Worm (Caenorhabditis elegans) whole organism, young adult: Measurements from ENCODE around the gene glb-2.

ENCODE experiments used
- C17E4.6 ChIP-seq: fragments of 200-800 bp; sonication (Bioruptor generic); IDR thresholded peaks from 2 replicates; pipeline ENCODE4 v1.3.6; 2022; ENCODE audit warnings: missing genetic modification reagents, missing genetic modification characterization, missing compliant biosample characterization
- F37B4.10 ChIP-seq: fragments of 200-800 bp; sonication (Bioruptor generic); IDR thresholded peaks from 2 replicates; pipeline ENCODE4 v1.3.6; 2022; ENCODE audit warnings: missing genetic modification characterization, missing compliant biosample characterization
- F39B2.1 ChIP-seq: fragments of 200-800 bp; sonication (Bioruptor generic); IDR thresholded peaks from 2 replicates; pipeline ENCODE4 v1.3.6; 2022; ENCODE audit warnings: missing genetic modification reagents, missing genetic modification characterization, missing compliant biosample characterization
- F49E8.2 ChIP-seq: sonication (generic microtip); optimal IDR thresholded peaks from 3 replicates; lab custom pipeline; 2017; ENCODE audit warnings: missing genetic modification characterization, mild to moderate bottlenecking, missing compliant biosample characterization, antibody characterized with exemption, moderate library complexity; ENCODE audit not compliant: insufficient read depth
- F55B11.4 ChIP-seq: sonication (generic microtip); optimal IDR thresholded peaks from 2 replicates; lab custom pipeline; 2016; ENCODE audit warnings: missing compliant biosample characterization, missing genetic modification characterization, borderline replicate concordance; ENCODE audit not compliant: insufficient read depth
- F57A8.1 ChIP-seq: fragments of 200-800 bp; sonication (Bioruptor generic); optimal IDR thresholded peaks from 2 replicates; lab custom pipeline; 2018; ENCODE audit warnings: mild to moderate bottlenecking, missing genetic modification characterization, moderate library complexity, missing compliant biosample characterization
- Y53F4B.3 ChIP-seq: fragments of 200-800 bp; sonication (Bioruptor generic); IDR thresholded peaks from 2 replicates; pipeline ENCODE4 v1.3.6; 2022; ENCODE audit warnings: missing genetic modification reagents, missing genetic modification characterization, missing compliant biosample characterization
- ZK185.1 ChIP-seq: sonication (generic microtip); optimal IDR thresholded peaks from 2 replicates; lab custom pipeline; 2016; ENCODE audit warnings: mild to moderate bottlenecking, missing genetic modification characterization, missing compliant biosample characterization; ENCODE audit not compliant: poor library complexity, severe bottlenecking
- ama-1 ChIP-seq, 3 experiments: fragments of 150-350 bp in 1 of 3; sonication (generic microtip) in 2 of 3; optimal IDR thresholded peaks; 2 replicates each; lab custom pipeline; 2014 to 2018; ENCODE audit warnings: missing biosample characterization in 2 of 3, missing genetic modification characterization in 2 of 3, missing genetic modification reagents in 2 of 3
- ccch-3 ChIP-seq: fragments of 200-800 bp; sonication (Bioruptor generic); optimal IDR thresholded peaks from 2 replicates; lab custom pipeline; 2018; ENCODE audit warnings: mild to moderate bottlenecking, missing genetic modification characterization, missing compliant biosample characterization
- ceh-27 ChIP-seq: fragments of 200-800 bp; sonication (Bioruptor generic); optimal IDR thresholded peaks from 2 replicates; lab custom pipeline; 2018; ENCODE audit warnings: mild to moderate bottlenecking, missing genetic modification characterization, moderate library complexity, missing compliant biosample characterization
- ceh-58 ChIP-seq: fragments of 200-800 bp; sonication (Bioruptor generic); IDR thresholded peaks from 2 replicates; pipeline ENCODE4 v1.3.6; 2022; ENCODE audit warnings: missing genetic modification characterization, missing compliant biosample characterization
- die-1 ChIP-seq: sonication (generic microtip); optimal IDR thresholded peaks from 2 replicates; lab custom pipeline; 2016; ENCODE audit warnings: missing genotype, mild to moderate bottlenecking, missing genetic modification characterization, missing compliant biosample characterization
- dpff-1 ChIP-seq: sonication (generic microtip); optimal IDR thresholded peaks from 2 replicates; lab custom pipeline; 2017; ENCODE audit warnings: mild to moderate bottlenecking, missing genetic modification characterization, missing compliant biosample characterization
- egl-44 ChIP-seq: fragments of 200-800 bp; sonication (Bioruptor generic); IDR thresholded peaks from 2 replicates; pipeline ENCODE4 v1.3.6; 2022; ENCODE audit warnings: missing genetic modification reagents, missing genetic modification characterization, missing compliant biosample characterization
- gei-17 ChIP-seq: fragments of 200-800 bp; sonication (Bioruptor generic); optimal IDR thresholded peaks from 2 replicates; lab custom pipeline; 2018; ENCODE audit warnings: mild to moderate bottlenecking, missing genetic modification characterization, missing compliant biosample characterization
- hmg-1.2 ChIP-seq: fragments of 200-800 bp; sonication (Bioruptor generic); IDR thresholded peaks from 2 replicates; pipeline ENCODE4 v1.3.6; 2022; ENCODE audit warnings: missing genetic modification reagents, missing genetic modification characterization, missing compliant biosample characterization
- hmg-20 ChIP-seq: fragments of 200-800 bp; sonication (Bioruptor generic); IDR thresholded peaks from 2 replicates; pipeline ENCODE4 v1.3.6; 2022; ENCODE audit warnings: missing genetic modification reagents, missing genetic modification characterization, missing compliant biosample characterization
- lin-26 ChIP-seq: fragments of 200-800 bp; sonication (Bioruptor generic); IDR thresholded peaks from 2 replicates; pipeline ENCODE4 v1.3.6; 2022; ENCODE audit warnings: missing genetic modification reagents, missing genetic modification characterization, missing compliant biosample characterization
- lin-40 ChIP-seq: sonication (generic microtip); optimal IDR thresholded peaks from 2 replicates; lab custom pipeline; 2016; ENCODE audit warnings: missing genetic modification characterization, mild to moderate bottlenecking, missing compliant biosample characterization, missing genotype, missing genetic modification reagents
- lir-1 ChIP-seq: fragments of 200-800 bp; sonication (Bioruptor generic); conservative IDR thresholded peaks from 2 replicates; pipeline ENCODE4 v1.3.6; 2022; ENCODE audit warnings: missing genetic modification reagents, missing genetic modification characterization, missing compliant biosample characterization
- lsl-1 ChIP-seq: fragments of 200-800 bp; sonication (Bioruptor generic); optimal IDR thresholded peaks from 2 replicates; lab custom pipeline; 2018; ENCODE audit warnings: mild to moderate bottlenecking, missing genetic modification characterization, moderate library complexity, missing compliant biosample characterization
- madf-10 ChIP-seq: sonication (generic microtip); optimal IDR thresholded peaks from 2 replicates; lab custom pipeline; 2016; ENCODE audit warnings: mild to moderate bottlenecking, missing genetic modification characterization, missing compliant biosample characterization
- mel-28 ChIP-seq: sonication (generic microtip); optimal IDR thresholded peaks from 2 replicates; lab custom pipeline; 2016; ENCODE audit warnings: borderline replicate concordance, mild to moderate bottlenecking, missing genetic modification characterization, missing compliant biosample characterization
- mes-4 ChIP-seq: sonication (generic microtip); optimal IDR thresholded peaks from 2 replicates; lab custom pipeline; 2016; ENCODE audit warnings: missing genotype, missing genetic modification characterization, missing compliant biosample characterization
- nfyb-1 ChIP-seq: fragments of 200-800 bp; sonication (Bioruptor generic); IDR thresholded peaks from 2 replicates; pipeline ENCODE4 v1.3.6; 2022; ENCODE audit warnings: missing genetic modification reagents, missing genetic modification characterization, missing compliant biosample characterization
- nhr-179 ChIP-seq: sonication (generic microtip); optimal IDR thresholded peaks from 2 replicates; lab custom pipeline; 2016; ENCODE audit warnings: mild to moderate bottlenecking, missing genetic modification characterization, missing compliant biosample characterization
- nhr-80 ChIP-seq: sonication (generic microtip); optimal IDR thresholded peaks from 2 replicates; lab custom pipeline; 2016; ENCODE audit warnings: missing genetic modification characterization, missing compliant biosample characterization
- nhr-90 ChIP-seq: sonication (generic microtip); optimal IDR thresholded peaks from 2 replicates; lab custom pipeline; 2016; ENCODE audit warnings: missing genotype, mild to moderate bottlenecking, missing genetic modification characterization, missing compliant biosample characterization
- rcor-1 ChIP-seq: fragments of 200-800 bp; sonication (Bioruptor generic); IDR thresholded peaks from 2 replicates; pipeline ENCODE4 v1.3.6; 2022; ENCODE audit warnings: missing genetic modification reagents, missing genetic modification characterization, missing compliant biosample characterization
- snpc-1.1 ChIP-seq: sonication (generic microtip); optimal IDR thresholded peaks from 2 replicates; lab custom pipeline; 2017; ENCODE audit warnings: missing genetic modification characterization, mild to moderate bottlenecking, missing compliant biosample characterization, antibody characterized with exemption, moderate library complexity, missing genotype, missing genetic modification reagents; ENCODE audit not compliant: insufficient read depth
- snpc-1.3 ChIP-seq: sonication (generic microtip); optimal IDR thresholded peaks from 2 replicates; lab custom pipeline; 2017; ENCODE audit warnings: missing genetic modification characterization, mild to moderate bottlenecking, missing compliant biosample characterization, antibody characterized with exemption, moderate library complexity, missing genotype, missing genetic modification reagents; ENCODE audit not compliant: insufficient read depth
- snpc-3.4 ChIP-seq: sonication (generic microtip); optimal IDR thresholded peaks from 2 replicates; lab custom pipeline; 2017; ENCODE audit warnings: missing genetic modification characterization, mild to moderate bottlenecking, missing compliant biosample characterization, antibody characterized with exemption, moderate library complexity, missing genotype, missing genetic modification reagents
- snpc-4 ChIP-seq, 5 experiments: fragments of 150-350 bp in 1 of 5; sonication (generic microtip) in 4 of 5; optimal IDR thresholded peaks; 2 replicates each; lab custom pipeline; 2014 to 2018; ENCODE audit warnings: missing genetic modification characterization in 5 of 5, missing biosample characterization in 3 of 5, antibody characterized with exemption in 2 of 5, mild to moderate bottlenecking in 2 of 5, missing compliant biosample characterization in 2 of 5, missing genotype in 2 of 5, moderate library complexity in 2 of 5, missing genetic modification reagents in 1 of 5
- somi-1 ChIP-seq: fragments of 200-800 bp; sonication (Bioruptor generic); optimal IDR thresholded peaks from 2 replicates; lab custom pipeline; 2018; ENCODE audit warnings: mild to moderate bottlenecking, missing genetic modification characterization, missing compliant biosample characterization
- unc-62 ChIP-seq: fragments of 150-350 bp; optimal IDR thresholded peaks from 2 replicates; lab custom pipeline; 2014; ENCODE audit warnings: missing biosample characterization, missing genetic modification reagents, missing genetic modification characterization
- ztf-28 ChIP-seq: fragments of 200-800 bp; sonication (Bioruptor generic); IDR thresholded peaks from 2 replicates; pipeline ENCODE4 v1.3.6; 2022; ENCODE audit warnings: missing genetic modification reagents, missing genetic modification characterization, missing compliant biosample characterization

The glb-2 gene

DNA sequence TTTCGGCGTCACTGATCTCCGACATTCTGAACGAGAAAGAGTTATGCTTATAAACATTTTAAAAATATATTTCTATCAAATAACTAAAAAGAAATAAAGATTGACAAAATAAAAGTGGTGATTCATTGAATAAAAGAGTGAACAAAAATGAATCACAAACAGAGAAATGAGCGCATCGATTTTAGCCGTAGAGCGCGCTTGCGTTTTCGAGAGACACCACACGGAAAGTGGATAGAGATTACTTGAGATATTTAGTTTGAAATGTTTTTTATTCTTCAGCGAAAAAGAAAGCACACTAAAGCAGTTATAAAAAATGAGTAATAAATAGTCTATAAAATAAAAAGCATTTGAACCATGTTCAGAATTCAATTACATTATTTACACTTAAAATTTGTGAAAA, 32.8 kb downstream of the glb-2 start, which contains the start of gene cap-1 (continued):
- TF ChIP-seq ama-1 (optimal IDR thresholded peaks at IDR 0.05; lab: Kevin White, UChicago) (no peak), ama-1 (GFP tag; optimal IDR thresholded peaks at IDR 0.05; lab: Kevin White, UChicago) (no peak), lsl-1 (GFP tag; lab: Kevin White, UChicago) (peak; percentile 37), F49E8.2 (tag; lab: Kevin White, UChicago) (no peak), snpc-1.1 (tag; lab: Kevin White, UChicago) (no peak), snpc-4 (GFP tag; optimal IDR thresholded peaks at IDR 0.05; lab: Kevin White, UChicago) (peak; percentile 43), snpc-4 (tag; optimal IDR thresholded peaks at IDR 0.05; lab: Kevin White, UChicago) (peak; percentile 22 to 72 (median 58)), ZK185.1 (tag; lab: Kevin White, UChicago) (peak; percentile 14), snpc-1.3 (tag; lab: Kevin White, UChicago) (peak; percentile 41), C17E4.6 (no peak), mel-28 (tag; lab: Kevin White, UChicago) (no peak), lin-26 (GFP tag; lab: Robert Waterston, UW) (no peak)

DNA sequence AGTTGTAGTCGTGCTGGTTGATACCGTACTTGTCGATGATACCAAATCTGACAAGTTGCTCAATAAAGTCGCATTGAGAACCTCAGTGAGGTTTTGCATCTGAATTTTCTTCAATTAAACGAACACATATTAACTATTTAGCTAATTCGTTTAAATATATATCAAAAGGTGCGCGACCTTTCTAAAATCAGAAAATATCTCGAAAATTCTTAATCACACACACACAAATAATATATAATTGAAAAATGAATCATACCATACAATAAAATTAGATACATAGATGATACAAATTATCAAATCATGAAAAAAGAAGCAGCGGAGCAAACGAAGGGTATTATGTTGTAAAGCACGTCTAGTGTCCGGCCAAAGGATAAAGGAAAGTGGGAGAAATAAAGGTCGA, 34.8 kb downstream of the glb-2 start, which contains the start of gene D2024.5:
Gene D2024.5 (minus strand): TSS at position 101 of the 400 bp plus-strand sequence.
- TF ChIP-seq egl-44 (GFP tag; lab: Robert Waterston, UW) (no peak), nfyb-1 (GFP tag; lab: Robert Waterston, UW) (no peak), rcor-1 (GFP tag; lab: Robert Waterston, UW) (no peak), F55B11.4 (tag; lab: Kevin White, UChicago) (no peak), snpc-3.4 (tag; lab: Kevin White, UChicago) (no peak), die-1 (tag; lab: Kevin White, UChicago) (no peak), nhr-90 (tag; lab: Kevin White, UChicago) (no peak), ceh-58 (GFP tag; lab: Robert Waterston, UW) (no peak), mes-4 (tag; lab: Kevin White, UChicago) (no peak)

DNA sequence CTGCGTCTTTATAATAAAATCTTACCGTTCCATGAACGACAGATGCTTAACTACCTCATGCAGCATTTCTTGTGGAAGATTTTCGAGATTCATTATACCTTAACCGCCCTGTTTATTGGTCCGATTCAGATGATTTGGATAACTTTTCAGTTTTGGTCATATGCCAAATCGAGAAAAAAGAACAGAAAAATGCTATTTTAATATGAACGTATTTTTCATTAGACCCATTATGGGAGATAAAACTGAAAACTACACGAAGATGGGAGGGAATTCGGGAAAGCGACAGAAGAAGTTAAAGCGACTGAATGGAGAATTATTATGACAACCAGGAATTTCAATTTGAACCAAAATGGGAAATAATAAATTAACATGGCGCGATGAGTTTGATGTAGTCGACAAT, 36.0 kb downstream of the glb-2 start, which contains the start of gene R13A1.10:
Gene R13A1.10 (minus strand): TSS at position 101 of the 400 bp plus-strand sequence.
- no peak for TF ChIP-seq lsl-1 (GFP tag; lab: Kevin White, UChicago)
- TF ChIP-seq lin-40 (tag; lab: Kevin White, UChicago), result no peak
- TF ChIP-seq somi-1, result no peak
- TF ChIP-seq F37B4.10 (GFP tag; lab: Robert Waterston, UW), result no peak
- TF ChIP-seq, all 124 proteins: peak for 0

DNA sequence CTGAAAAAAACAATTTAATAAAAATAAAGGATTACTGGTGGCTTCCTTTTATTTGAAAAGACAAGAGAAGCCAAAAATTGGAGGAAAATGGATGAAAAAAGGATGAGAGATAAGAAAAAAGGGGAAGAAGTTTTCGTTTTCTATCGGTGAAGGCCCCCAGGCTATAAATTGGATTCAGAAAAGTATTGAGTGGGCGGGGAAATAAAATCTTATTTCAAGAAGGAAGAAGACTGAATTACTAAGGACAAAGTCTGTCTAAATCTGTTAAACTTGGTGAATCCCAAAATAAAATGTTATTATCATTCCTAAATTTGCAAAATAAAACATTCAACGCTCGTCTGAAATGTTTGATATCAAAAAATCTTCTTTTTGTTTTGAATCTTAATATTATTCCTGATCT, 40.9 kb downstream of the glb-2 start:
- TF ChIP-seq ceh-27 (GFP tag; lab: Kevin White, UChicago) (no peak), hmg-1.2 (no peak), hmg-20 (GFP tag; lab: Robert Waterston, UW) (no peak), madf-10 (tag; lab: Kevin White, UChicago) (no peak), ccch-3 (GFP tag; lab: Kevin White, UChicago) (no peak), ztf-28 (GFP tag; lab: Robert Waterston, UW) (no peak)

DNA sequence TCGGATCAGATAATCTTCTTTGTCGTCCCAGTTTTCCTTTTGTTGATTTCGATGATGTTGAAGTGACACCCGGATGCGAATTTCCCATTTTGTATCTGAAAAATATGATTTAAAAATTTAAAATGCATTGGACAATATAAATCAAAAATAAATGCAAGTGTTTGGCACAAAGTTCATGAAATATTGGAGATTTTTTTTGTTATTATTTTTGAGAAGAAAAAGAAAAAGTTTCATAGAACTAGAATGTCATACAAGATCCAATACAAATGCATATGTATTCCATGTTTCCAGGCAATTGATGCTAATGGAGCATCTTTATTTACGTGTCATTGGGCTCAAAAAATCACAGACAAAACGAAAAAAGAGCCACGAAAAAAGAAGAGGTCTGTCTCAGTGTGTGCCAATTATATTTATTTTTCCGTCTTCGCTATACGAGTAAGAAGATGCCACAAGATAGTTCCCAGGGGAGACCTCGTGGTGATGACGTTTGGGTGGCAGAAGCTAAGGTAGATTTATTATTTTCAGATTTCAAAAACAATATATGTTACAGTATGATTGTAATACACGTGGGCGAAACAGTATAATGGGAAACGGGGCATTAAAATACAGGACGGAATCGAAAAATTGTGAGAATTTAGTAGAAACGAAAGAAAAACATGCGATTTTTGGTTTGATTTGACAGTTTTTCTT, 43.5 kb downstream of the glb-2 start, which contains the start of the genes glb-23 and R13A1.1:
Gene glb-23 (minus strand): TSS at position 101 of the 690 bp plus-strand sequence.
Gene R13A1.1 (plus strand): TSS at position 640 of the 690 bp plus-strand sequence.
- TF ChIP-seq F39B2.1 (GFP tag; lab: Robert Waterston, UW) (no peak), snpc-1.3 (tag; lab: Kevin White, UChicago) (no peak), unc-62 (GFP tag; lab: Kevin White, UChicago) (no peak), Y53F4B.3 (GFP tag; lab: Robert Waterston, UW) (no peak), dpff-1 (tag; lab: Kevin White, UChicago) (no peak), gei-17 (GFP tag; lab: Kevin White, UChicago) (no peak), lir-1 (GFP tag; lab: Robert Waterston, UW) (no peak), lin-40 (tag; lab: Kevin White, UChicago) (no peak), mes-4 (tag; lab: Kevin White, UChicago) (no peak), F57A8.1 (GFP tag; lab: Kevin White, UChicago) (no peak), nhr-80 (tag; lab: Kevin White, UChicago) (no peak), nhr-179 (no peak)
